Worm (Caenorhabditis elegans) whole organism, young adult: ENCODE measurements around the gene C06A1.3.

ENCODE experiments used
- B0336.3 ChIP-seq: fragments of 200-800 bp; sonication (Bioruptor generic); IDR thresholded peaks from 2 replicates; pipeline ENCODE4 v1.3.6; 2022; ENCODE audit warnings: missing genetic modification characterization, missing compliant biosample characterization
- D2030.7 ChIP-seq: fragments of 200-800 bp; sonication (Bioruptor generic); IDR thresholded peaks from 2 replicates; pipeline ENCODE4 v1.3.6; 2022; ENCODE audit warnings: missing genetic modification reagents, missing genetic modification characterization, missing compliant biosample characterization
- F10E7.11 ChIP-seq: sonication (generic microtip); optimal IDR thresholded peaks from 2 replicates; lab custom pipeline; 2017; ENCODE audit warnings: mild to moderate bottlenecking, missing genetic modification characterization, moderate library complexity, missing compliant biosample characterization
- F55B11.4 ChIP-seq: sonication (generic microtip); optimal IDR thresholded peaks from 2 replicates; lab custom pipeline; 2016; ENCODE audit warnings: missing compliant biosample characterization, missing genetic modification characterization, borderline replicate concordance; ENCODE audit not compliant: insufficient read depth
- F57A8.1 ChIP-seq: fragments of 200-800 bp; sonication (Bioruptor generic); optimal IDR thresholded peaks from 2 replicates; lab custom pipeline; 2018; ENCODE audit warnings: mild to moderate bottlenecking, missing genetic modification characterization, moderate library complexity, missing compliant biosample characterization
- F57C9.4 ChIP-seq: sonication (generic microtip); optimal IDR thresholded peaks from 2 replicates; lab custom pipeline; 2017; ENCODE audit warnings: mild to moderate bottlenecking, missing genetic modification characterization, missing compliant biosample characterization
- K12H6.12 ChIP-seq: fragments of 200-800 bp; sonication (Bioruptor generic); optimal IDR thresholded peaks from 2 replicates; lab custom pipeline; 2018; ENCODE audit warnings: mild to moderate bottlenecking, missing genetic modification characterization, missing compliant biosample characterization
- T26A5.8 ChIP-seq: sonication (generic microtip); optimal IDR thresholded peaks from 2 replicates; lab custom pipeline; 2016; ENCODE audit warnings: missing genetic modification characterization, missing compliant biosample characterization
- Y53F4B.3 ChIP-seq: fragments of 200-800 bp; sonication (Bioruptor generic); IDR thresholded peaks from 2 replicates; pipeline ENCODE4 v1.3.6; 2022; ENCODE audit warnings: missing genetic modification reagents, missing genetic modification characterization, missing compliant biosample characterization
- Y56A3A.18 ChIP-seq: fragments of 200-800 bp; sonication (Bioruptor generic); IDR thresholded peaks from 2 replicates; pipeline ENCODE4 v1.3.6; 2022; ENCODE audit warnings: missing genetic modification reagents, missing genetic modification characterization, missing compliant biosample characterization
- Y67H2A.10 ChIP-seq: fragments of 200-800 bp; sonication (Bioruptor generic); conservative IDR thresholded peaks from 2 replicates; pipeline ENCODE4 v1.3.6; 2022; ENCODE audit warnings: missing genetic modification reagents, missing genetic modification characterization, missing compliant biosample characterization
- ZK185.1 ChIP-seq: sonication (generic microtip); optimal IDR thresholded peaks from 2 replicates; lab custom pipeline; 2016; ENCODE audit warnings: mild to moderate bottlenecking, missing genetic modification characterization, missing compliant biosample characterization; ENCODE audit not compliant: poor library complexity, severe bottlenecking
- aptf-3 ChIP-seq: fragments of 200-800 bp; sonication (Bioruptor generic); IDR thresholded peaks from 2 replicates; pipeline ENCODE4 v1.3.6; 2022; ENCODE audit warnings: missing genetic modification characterization, missing compliant biosample characterization
- attf-6 ChIP-seq: fragments of 200-800 bp; sonication (Bioruptor generic); IDR thresholded peaks from 2 replicates; pipeline ENCODE4 v1.3.6; 2022; ENCODE audit warnings: missing genetic modification reagents, missing genetic modification characterization, missing compliant biosample characterization
- cebp-2 ChIP-seq: fragments of 200-800 bp; sonication (Bioruptor generic); IDR thresholded peaks from 2 replicates; pipeline ENCODE4 v1.3.6; 2022; ENCODE audit warnings: missing genetic modification characterization, missing compliant biosample characterization
- ceh-100 ChIP-seq: fragments of 200-800 bp; sonication (Bioruptor generic); IDR thresholded peaks from 2 replicates; pipeline ENCODE4 v1.3.6; 2022; ENCODE audit warnings: missing genetic modification reagents, missing genetic modification characterization, missing compliant biosample characterization
- ceh-27 ChIP-seq: fragments of 200-800 bp; sonication (Bioruptor generic); optimal IDR thresholded peaks from 2 replicates; lab custom pipeline; 2018; ENCODE audit warnings: mild to moderate bottlenecking, missing genetic modification characterization, moderate library complexity, missing compliant biosample characterization
- ceh-40 ChIP-seq: fragments of 200-800 bp; sonication (Bioruptor generic); IDR thresholded peaks from 2 replicates; pipeline ENCODE4 v1.3.6; 2022; ENCODE audit warnings: missing genetic modification characterization, missing compliant biosample characterization
- ceh-91 ChIP-seq: fragments of 200-800 bp; sonication (Bioruptor generic); IDR thresholded peaks from 2 replicates; pipeline ENCODE4 v1.3.6; 2022; ENCODE audit warnings: missing genetic modification reagents, missing genetic modification characterization, missing compliant biosample characterization
- efl-1 ChIP-seq: fragments of 150-350 bp; optimal IDR thresholded peaks from 2 replicates; lab custom pipeline; 2014; ENCODE audit warnings: missing biosample characterization, missing genetic modification reagents, missing genetic modification characterization
- hlh-26 ChIP-seq: fragments of 200-800 bp; sonication (Bioruptor generic); conservative IDR thresholded peaks from 2 replicates; pipeline ENCODE4 v1.3.6; 2022; ENCODE audit warnings: missing genetic modification reagents, missing genetic modification characterization, missing compliant biosample characterization
- let-526 ChIP-seq: fragments of 200-800 bp; sonication (Bioruptor generic); IDR thresholded peaks from 2 replicates; pipeline ENCODE4 v1.3.6; 2022; ENCODE audit warnings: missing genetic modification reagents, missing genetic modification characterization, missing compliant biosample characterization
- lin-54 ChIP-seq: fragments of 200-800 bp; sonication (Bioruptor generic); optimal IDR thresholded peaks from 2 replicates; lab custom pipeline; 2018; ENCODE audit warnings: mild to moderate bottlenecking, missing genetic modification characterization, missing compliant biosample characterization
- lir-1 ChIP-seq: fragments of 200-800 bp; sonication (Bioruptor generic); conservative IDR thresholded peaks from 2 replicates; pipeline ENCODE4 v1.3.6; 2022; ENCODE audit warnings: missing genetic modification reagents, missing genetic modification characterization, missing compliant biosample characterization
- lsl-1 ChIP-seq: fragments of 200-800 bp; sonication (Bioruptor generic); optimal IDR thresholded peaks from 2 replicates; lab custom pipeline; 2018; ENCODE audit warnings: mild to moderate bottlenecking, missing genetic modification characterization, moderate library complexity, missing compliant biosample characterization
- madf-10 ChIP-seq: sonication (generic microtip); optimal IDR thresholded peaks from 2 replicates; lab custom pipeline; 2016; ENCODE audit warnings: mild to moderate bottlenecking, missing genetic modification characterization, missing compliant biosample characterization
- mcd-1 ChIP-seq: fragments of 200-800 bp; sonication (Bioruptor generic); IDR thresholded peaks from 2 replicates; pipeline ENCODE4 v1.3.6; 2022; ENCODE audit warnings: missing genetic modification reagents, missing genetic modification characterization, missing compliant biosample characterization
- nfyb-1 ChIP-seq: fragments of 200-800 bp; sonication (Bioruptor generic); IDR thresholded peaks from 2 replicates; pipeline ENCODE4 v1.3.6; 2022; ENCODE audit warnings: missing genetic modification reagents, missing genetic modification characterization, missing compliant biosample characterization
- nhr-179 ChIP-seq: sonication (generic microtip); optimal IDR thresholded peaks from 2 replicates; lab custom pipeline; 2016; ENCODE audit warnings: mild to moderate bottlenecking, missing genetic modification characterization, missing compliant biosample characterization
- nhr-90 ChIP-seq: sonication (generic microtip); optimal IDR thresholded peaks from 2 replicates; lab custom pipeline; 2016; ENCODE audit warnings: missing genotype, mild to moderate bottlenecking, missing genetic modification characterization, missing compliant biosample characterization
- rcor-1 ChIP-seq: fragments of 200-800 bp; sonication (Bioruptor generic); IDR thresholded peaks from 2 replicates; pipeline ENCODE4 v1.3.6; 2022; ENCODE audit warnings: missing genetic modification reagents, missing genetic modification characterization, missing compliant biosample characterization
- repo-1 ChIP-seq: sonication (generic microtip); optimal IDR thresholded peaks from 2 replicates; lab custom pipeline; 2017; ENCODE audit warnings: mild to moderate bottlenecking, missing genetic modification characterization, missing compliant biosample characterization
- sea-2 ChIP-seq: fragments of 200-800 bp; sonication (Bioruptor generic); IDR thresholded peaks from 2 replicates; pipeline ENCODE4 v1.3.6; 2022; ENCODE audit warnings: missing genetic modification characterization, missing compliant biosample characterization
- snpc-1.1 ChIP-seq: sonication (generic microtip); optimal IDR thresholded peaks from 2 replicates; lab custom pipeline; 2017; ENCODE audit warnings: missing genetic modification characterization, mild to moderate bottlenecking, missing compliant biosample characterization, antibody characterized with exemption, moderate library complexity, missing genotype, missing genetic modification reagents; ENCODE audit not compliant: insufficient read depth
- snpc-3.4 ChIP-seq: sonication (generic microtip); optimal IDR thresholded peaks from 2 replicates; lab custom pipeline; 2017; ENCODE audit warnings: missing genetic modification characterization, mild to moderate bottlenecking, missing compliant biosample characterization, antibody characterized with exemption, moderate library complexity, missing genotype, missing genetic modification reagents
- somi-1 ChIP-seq: fragments of 200-800 bp; sonication (Bioruptor generic); optimal IDR thresholded peaks from 2 replicates; lab custom pipeline; 2018; ENCODE audit warnings: mild to moderate bottlenecking, missing genetic modification characterization, missing compliant biosample characterization
- tbp1 ChIP-seq: fragments of 200-800 bp; sonication (Bioruptor generic); optimal IDR thresholded peaks from 2 replicates; lab custom pipeline; 2018; ENCODE audit warnings: mild to moderate bottlenecking, missing genetic modification characterization, missing compliant biosample characterization
- unc-62 ChIP-seq: fragments of 150-350 bp; optimal IDR thresholded peaks from 2 replicates; lab custom pipeline; 2014; ENCODE audit warnings: missing biosample characterization, missing genetic modification reagents, missing genetic modification characterization
- zfh-2 ChIP-seq: fragments of 200-800 bp; sonication (Bioruptor generic); conservative IDR thresholded peaks from 2 replicates; pipeline ENCODE4 v1.3.6; 2022; ENCODE audit warnings: missing genetic modification reagents, missing genetic modification characterization, missing compliant biosample characterization
- ztf-18 ChIP-seq: sonication (generic microtip); optimal IDR thresholded peaks from 2 replicates; lab custom pipeline; 2016; ENCODE audit warnings: missing genotype, mild to moderate bottlenecking, missing genetic modification characterization, missing compliant biosample characterization
- ztf-22 ChIP-seq: fragments of 200-800 bp; sonication (Bioruptor generic); optimal IDR thresholded peaks from 2 replicates; lab custom pipeline; 2018; ENCODE audit warnings: mild to moderate bottlenecking, missing genetic modification characterization, moderate library complexity, missing compliant biosample characterization
- ztf-25 ChIP-seq: fragments of 200-800 bp; sonication (Bioruptor generic); IDR thresholded peaks from 2 replicates; pipeline ENCODE4 v1.3.6; 2022; ENCODE audit warnings: missing genetic modification reagents, missing genetic modification characterization, missing compliant biosample characterization
- ztf-6 ChIP-seq: fragments of 200-800 bp; sonication (Bioruptor generic); IDR thresholded peaks from 2 replicates; pipeline ENCODE4 v1.3.6; 2022; ENCODE audit warnings: missing genetic modification reagents, missing genetic modification characterization, missing compliant biosample characterization

The C06A1.3 gene

ce11 chrII:10571967-10572366 is at the start of gene C06A1.3:
Gene C06A1.3, plus strand, starts transcription at chrII:10572267.
- TF ChIP-seq ceh-100 (no peak), ceh-91 (GFP tag; lab: Robert Waterston, UW) (no peak), attf-6 (GFP tag; lab: Robert Waterston, UW) (no peak), ztf-6 (GFP tag; lab: Robert Waterston, UW) (no peak), let-526 (GFP tag; lab: Robert Waterston, UW) (no peak), ceh-27 (GFP tag; lab: Kevin White, UChicago) (no peak), Y56A3A.18 (GFP tag; lab: Robert Waterston, UW) (no peak), snpc-3.4 (tag; lab: Kevin White, UChicago) (no peak), ztf-18 (tag; lab: Kevin White, UChicago) (no peak), hlh-26 (no peak), aptf-3 (no peak), snpc-1.1 (tag; lab: Kevin White, UChicago) (no peak), Y67H2A.10 (GFP tag; lab: Robert Waterston, UW) (no peak), somi-1 (GFP tag; lab: Kevin White, UChicago) (no peak), K12H6.12 (tag; lab: Kevin White, UChicago) (no peak), nfyb-1 (no peak), F10E7.11 (tag; lab: Kevin White, UChicago) (no peak), tbp1 (GFP tag; lab: Kevin White, UChicago) (no peak), lsl-1 (GFP tag; lab: Kevin White, UChicago) (no peak), ceh-40 (no peak)
- TF ChIP-seq, all 124 proteins: peak for 0

- no peak for TF ChIP-seq mcd-1
- no peak for TF ChIP-seq zfh-2
- TF ChIP-seq F57C9.4 (tag; lab: Kevin White, UChicago), result no peak
- no peak for TF ChIP-seq Y56A3A.18 (GFP tag; lab: Robert Waterston, UW)
- no peak for TF ChIP-seq nhr-90 (tag; lab: Kevin White, UChicago)
- TF ChIP-seq B0336.3 (GFP tag; lab: Robert Waterston, UW), result no peak
- TF ChIP-seq sea-2 (GFP tag; lab: Robert Waterston, UW), result no peak
- no peak for TF ChIP-seq cebp-2 (GFP tag; lab: Robert Waterston, UW)
- TF ChIP-seq F10E7.11 (tag; lab: Kevin White, UChicago), result no peak
- no peak for TF ChIP-seq F57A8.1 (GFP tag; lab: Kevin White, UChicago)
- no peak for TF ChIP-seq T26A5.8
- no peak for TF ChIP-seq madf-10 (tag; lab: Kevin White, UChicago)
- TF ChIP-seq F55B11.4 (tag; lab: Kevin White, UChicago), result no peak
- TF ChIP-seq ZK185.1 (tag; lab: Kevin White, UChicago), result no peak
- no peak for TF ChIP-seq D2030.7 (GFP tag; lab: Robert Waterston, UW)
These were observed 49.0 kb upstream of the C06A1.3 start for ce11 chrII:10523031-10523430.

ce11 chrII:10523583-10523982 is 48.5 kb upstream of the C06A1.3 start, which contains the start of gene F59B10.5:
Gene F59B10.5, minus strand, starts transcription at chrII:10523683.
- TF ChIP-seq efl-1 (GFP tag; lab: Kevin White, UChicago) (no peak), ceh-91 (GFP tag; lab: Robert Waterston, UW) (no peak), rcor-1 (no peak), unc-62 (GFP tag; lab: Kevin White, UChicago) (no peak), ztf-22 (no peak), Y53F4B.3 (GFP tag; lab: Robert Waterston, UW) (no peak), F55B11.4 (tag; lab: Kevin White, UChicago) (no peak), snpc-3.4 (tag; lab: Kevin White, UChicago) (no peak), lir-1 (GFP tag; lab: Robert Waterston, UW) (no peak), repo-1 (tag; lab: Kevin White, UChicago) (no peak), lin-54 (no peak), B0336.3 (GFP tag; lab: Robert Waterston, UW) (no peak), ztf-25 (GFP tag; lab: Robert Waterston, UW) (no peak), F10E7.11 (tag; lab: Kevin White, UChicago) (no peak), nhr-179 (tag; lab: Kevin White, UChicago) (no peak)
